Worm (Caenorhabditis elegans) whole organism, mixed stage, embryonic: ENCODE results near the gene cnk-1.
A peak's percentile ranks its signal among the peaks of the same experiment; 100 is the strongest.

Experiments used
- ces-1 ChIP-seq: fragments of 150-350 bp; optimal IDR thresholded peaks from 2 replicates; lab custom pipeline; 2014; ENCODE audit warnings: missing biosample characterization, missing genetic modification reagents, missing genetic modification characterization
- elt-1 ChIP-seq: sonication (generic microtip); optimal IDR thresholded peaks from 2 replicates; lab custom pipeline; 2017; ENCODE audit warnings: missing genetic modification characterization, mild to moderate bottlenecking, missing compliant biosample characterization, antibody characterized with exemption, moderate library complexity, borderline replicate concordance; ENCODE audit not compliant: insufficient read depth
- elt-3 ChIP-seq: fragments of 150-350 bp; optimal IDR thresholded peaks from 2 replicates; lab custom pipeline; 2014; ENCODE audit warnings: missing biosample characterization, missing genetic modification characterization
- lin-13 ChIP-seq: fragments of 150-350 bp; optimal IDR thresholded peaks from 2 replicates; lab custom pipeline; 2014; ENCODE audit warnings: missing biosample characterization, missing genetic modification characterization
- lsy-2 ChIP-seq: fragments of 150-350 bp; optimal IDR thresholded peaks from 2 replicates; lab custom pipeline; 2014; ENCODE audit warnings: missing biosample characterization, missing genetic modification characterization
- mab-5 ChIP-seq: fragments of 150-350 bp; optimal IDR thresholded peaks from 2 replicates; lab custom pipeline; 2014; ENCODE audit warnings: missing biosample characterization, missing genetic modification characterization
- nhr-28 ChIP-seq: fragments of 150-350 bp; optimal IDR thresholded peaks from 2 replicates; lab custom pipeline; 2014; ENCODE audit warnings: missing biosample characterization, missing genetic modification characterization
- nhr-76 ChIP-seq: sonication (generic microtip); optimal IDR thresholded peaks from 2 replicates; lab custom pipeline; 2017; ENCODE audit warnings: missing biosample characterization, missing genetic modification characterization
- pha-4 ChIP-seq: fragments of 150-350 bp; optimal IDR thresholded peaks from 2 replicates; lab custom pipeline; 2018; ENCODE audit warnings: missing biosample characterization, missing genetic modification reagents, missing genetic modification characterization
- unc-120 ChIP-seq: sonication (generic microtip); optimal IDR thresholded peaks from 2 replicates; lab custom pipeline; 2017; ENCODE audit warnings: missing genetic modification characterization, missing compliant biosample characterization; ENCODE audit not compliant: poor library complexity, severe bottlenecking
- unc-62 ChIP-seq: fragments of 150-350 bp; optimal IDR thresholded peaks from 2 replicates; lab custom pipeline; 2014; ENCODE audit warnings: missing biosample characterization, missing genetic modification reagents, missing genetic modification characterization
- ztf-11 ChIP-seq: fragments of 150-350 bp; optimal IDR thresholded peaks from 2 replicates; lab custom pipeline; 2014; ENCODE audit warnings: missing biosample characterization, missing genetic modification characterization

DNA sequence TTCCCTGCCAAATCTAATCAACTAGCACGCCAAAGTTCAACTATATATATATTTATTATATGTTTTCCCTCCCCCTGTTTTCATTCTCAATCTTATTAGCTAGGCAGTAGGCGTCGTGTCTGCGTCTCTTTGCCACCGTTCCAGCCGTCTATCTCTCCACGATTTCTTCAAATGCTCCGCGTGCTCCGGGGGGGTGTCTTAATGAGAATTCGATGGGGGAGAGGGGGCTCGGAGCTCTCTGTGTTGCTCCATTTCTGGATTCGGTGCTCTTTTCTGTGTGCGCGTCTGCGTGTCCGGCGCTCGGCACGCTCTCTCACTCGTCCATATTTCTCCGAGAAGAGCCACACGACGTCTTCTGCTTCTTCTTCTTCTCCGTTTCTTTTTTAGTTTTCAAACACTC, 13.2 kb downstream of the cnk-1 start:
- TF ChIP-seq ces-1 (GFP tag; lab: Kevin White, UChicago) (peak; percentile 99), unc-120 (tag; lab: Kevin White, UChicago) (peak; percentile 68), nhr-28 (tag; lab: Kevin White, UChicago) (no peak), lsy-2 (tag; lab: Kevin White, UChicago) (peak; percentile 0), lin-13 (tag; lab: Kevin White, UChicago) (no peak), ztf-11 (tag; lab: Kevin White, UChicago) (no peak), nhr-76 (tag; lab: Kevin White, UChicago) (no peak), pha-4 (no peak), elt-3 (no peak), unc-62 (GFP tag; lab: Kevin White, UChicago) (no peak), elt-1 (tag; lab: Kevin White, UChicago) (no peak), mab-5 (tag; lab: Kevin White, UChicago) (no peak)
